Worm (Caenorhabditis elegans) whole organism, L4 larva: Measurements from ENCODE around the gene Y49F6A.5.

Experiments used
- D1046.2 ChIP-seq: fragments of 200-800 bp; sonication (Bioruptor generic); IDR thresholded peaks from 2 replicates; pipeline ENCODE4 v1.3.6; 2022; ENCODE audit warnings: missing genetic modification characterization, missing compliant biosample characterization
- R02D3.7 ChIP-seq: fragments of 150-350 bp; sonication (generic microtip); optimal IDR thresholded peaks from 3 replicates; lab custom pipeline; 2014; ENCODE audit warnings: missing biosample characterization, missing genetic modification characterization
- Y5F2A.4 ChIP-seq: fragments of 200-800 bp; sonication (Bioruptor generic); optimal IDR thresholded peaks from 2 replicates; lab custom pipeline; 2018; ENCODE audit warnings: mild to moderate bottlenecking, missing genetic modification characterization, missing compliant biosample characterization
- aly-2 ChIP-seq: sonication (generic microtip); optimal IDR thresholded peaks from 2 replicates; lab custom pipeline; 2018; ENCODE audit warnings: missing biosample characterization, missing genetic modification characterization
- attf-4 ChIP-seq: sonication (generic microtip); optimal IDR thresholded peaks from 3 replicates; lab custom pipeline; 2017; ENCODE audit warnings: missing biosample characterization, missing genetic modification characterization
- ceh-28 ChIP-seq: fragments of 150-350 bp; optimal IDR thresholded peaks from 2 replicates; lab custom pipeline; 2014; ENCODE audit warnings: missing biosample characterization, missing genetic modification reagents, missing genetic modification characterization
- ceh-62 ChIP-seq: sonication (generic microtip); optimal IDR thresholded peaks from 2 replicates; lab custom pipeline; 2017; ENCODE audit warnings: missing biosample characterization, missing genetic modification characterization
- ctbp-1 ChIP-seq: fragments of 200-800 bp; sonication (Bioruptor generic); IDR thresholded peaks from 2 replicates; pipeline ENCODE4 v1.3.6; 2022; ENCODE audit warnings: missing genetic modification reagents, missing genetic modification characterization, missing compliant biosample characterization
- duxl-1 ChIP-seq: sonication (generic microtip); optimal IDR thresholded peaks from 2 replicates; lab custom pipeline; 2016; ENCODE audit warnings: mild to moderate bottlenecking, missing genetic modification characterization, moderate library complexity, missing compliant biosample characterization; ENCODE audit not compliant: poor library complexity
- dve-1 ChIP-seq: sonication (generic microtip); optimal IDR thresholded peaks from 2 replicates; lab custom pipeline; 2017; ENCODE audit warnings: antibody characterized with exemption, mild to moderate bottlenecking, missing genetic modification characterization, missing compliant biosample characterization; ENCODE audit not compliant: insufficient read depth
- hlh-11 ChIP-seq: fragments of 200-800 bp; sonication (Bioruptor generic); optimal IDR thresholded peaks from 2 replicates; lab custom pipeline; 2018; ENCODE audit warnings: mild to moderate bottlenecking, missing genetic modification characterization, missing compliant biosample characterization
- hlh-30 ChIP-seq: sonication (generic microtip); optimal IDR thresholded peaks from 2 replicates; lab custom pipeline; 2017; ENCODE audit warnings: antibody characterized with exemption, mild to moderate bottlenecking, missing genetic modification characterization, missing compliant biosample characterization; ENCODE audit not compliant: insufficient read depth
- jun-1 ChIP-seq: fragments of 150-350 bp; optimal IDR thresholded peaks from 2 replicates; lab custom pipeline; 2014; ENCODE audit warnings: missing biosample characterization, missing genetic modification reagents, missing genetic modification characterization
- lin-13 ChIP-seq: fragments of 150-350 bp; optimal IDR thresholded peaks from 2 replicates; lab custom pipeline; 2014; ENCODE audit warnings: missing biosample characterization, missing genetic modification reagents, missing genetic modification characterization
- lin-29 ChIP-seq: fragments of 200-800 bp; sonication (Bioruptor generic); IDR thresholded peaks from 2 replicates; pipeline ENCODE4 v1.3.6; 2022; ENCODE audit warnings: missing genetic modification reagents, missing genetic modification characterization, missing compliant biosample characterization
- mep-1 ChIP-seq: fragments of 150-350 bp; sonication (generic microtip); optimal IDR thresholded peaks from 3 replicates; lab custom pipeline; 2014; ENCODE audit warnings: missing biosample characterization, missing genetic modification characterization
- mes-2 ChIP-seq: sonication (generic microtip); optimal IDR thresholded peaks from 2 replicates; lab custom pipeline; 2016; ENCODE audit warnings: missing genotype, mild to moderate bottlenecking, missing genetic modification characterization, missing compliant biosample characterization; ENCODE audit not compliant: poor library complexity, severe bottlenecking
- mxl-3 ChIP-seq: fragments of 200-800 bp; sonication (Bioruptor generic); optimal IDR thresholded peaks from 2 replicates; lab custom pipeline; 2018; ENCODE audit warnings: mild to moderate bottlenecking, missing genetic modification characterization, missing compliant biosample characterization
- nhr-10 ChIP-seq: fragments of 150-350 bp; optimal IDR thresholded peaks from 2 replicates; lab custom pipeline; 2014; ENCODE audit warnings: missing biosample characterization, missing genetic modification characterization
- nhr-102 ChIP-seq: sonication (generic microtip); optimal IDR thresholded peaks from 2 replicates; lab custom pipeline; 2016; ENCODE audit warnings: mild to moderate bottlenecking, missing genetic modification characterization, moderate library complexity, missing compliant biosample characterization
- nhr-25 ChIP-seq: sonication (generic microtip); optimal IDR thresholded peaks from 2 replicates; lab custom pipeline; 2017; ENCODE audit warnings: missing genetic modification characterization, mild to moderate bottlenecking, missing compliant biosample characterization, antibody characterized with exemption, moderate library complexity, borderline replicate concordance; ENCODE audit not compliant: insufficient read depth
- nhr-48 ChIP-seq: sonication (generic microtip); optimal IDR thresholded peaks from 2 replicates; lab custom pipeline; 2016; ENCODE audit warnings: mild to moderate bottlenecking, missing genetic modification characterization, missing compliant biosample characterization
- nhr-6 ChIP-seq: fragments of 150-350 bp; optimal IDR thresholded peaks from 2 replicates; lab custom pipeline; 2014; ENCODE audit warnings: missing biosample characterization, missing genetic modification characterization
- pha-4 ChIP-seq, 2 experiments: fragments of 150-350 bp in 1 of 2; fragments of 200-800 bp in 1 of 2; sonication (Bioruptor generic) in 1 of 2; IDR thresholded peaks in 1 of 2; optimal IDR thresholded peaks in 1 of 2; 2 replicates each; pipeline versions ENCODE4 v1.3.6 to Lab custom; 2014 to 2022; ENCODE audit warnings: missing genetic modification characterization in 2 of 2, missing genetic modification reagents in 2 of 2, missing biosample characterization in 1 of 2, missing compliant biosample characterization in 1 of 2
- php-3 ChIP-seq: fragments of 200-800 bp; sonication (Bioruptor generic); IDR thresholded peaks from 2 replicates; pipeline ENCODE4 v1.3.6; 2022; ENCODE audit warnings: missing genetic modification reagents, missing genetic modification characterization, missing compliant biosample characterization
- pqm-1 ChIP-seq: sonication (generic microtip); optimal IDR thresholded peaks from 2 replicates; lab custom pipeline; 2017; ENCODE audit warnings: missing biosample characterization, missing genetic modification characterization
- set-16 ChIP-seq: fragments of 200-800 bp; sonication (Bioruptor generic); IDR thresholded peaks from 2 replicates; pipeline ENCODE4 v1.3.6; 2022; ENCODE audit warnings: missing genetic modification reagents, missing genetic modification characterization, missing compliant biosample characterization
- snpc-4 ChIP-seq: fragments of 150-350 bp; optimal IDR thresholded peaks from 2 replicates; lab custom pipeline; 2014; ENCODE audit warnings: missing biosample characterization, missing genetic modification characterization
- unc-39 ChIP-seq: sonication (generic microtip); optimal IDR thresholded peaks from 2 replicates; lab custom pipeline; 2017; ENCODE audit warnings: missing biosample characterization, missing genetic modification characterization
- unc-62 ChIP-seq, 3 experiments: fragments of 150-350 bp in 1 of 3; sonication (generic microtip); optimal IDR thresholded peaks in 2 of 3; peaks in 1 of 3; 1 replicate in 1 of 3; 2 replicates in 2 of 3; lab custom pipeline; 2014 to 2017; ENCODE audit warnings: missing biosample characterization in 3 of 3, missing genetic modification characterization in 3 of 3, missing genetic modification reagents in 3 of 3, missing genotype in 1 of 3
- zag-1 ChIP-seq: fragments of 150-350 bp; optimal IDR thresholded peaks from 2 replicates; lab custom pipeline; 2014; ENCODE audit warnings: missing biosample characterization, missing genetic modification characterization
- ztf-11 ChIP-seq: fragments of 150-350 bp; optimal IDR thresholded peaks from 2 replicates; lab custom pipeline; 2014; ENCODE audit warnings: missing biosample characterization, missing genetic modification characterization

Y49F6A.5 gene

DNA sequence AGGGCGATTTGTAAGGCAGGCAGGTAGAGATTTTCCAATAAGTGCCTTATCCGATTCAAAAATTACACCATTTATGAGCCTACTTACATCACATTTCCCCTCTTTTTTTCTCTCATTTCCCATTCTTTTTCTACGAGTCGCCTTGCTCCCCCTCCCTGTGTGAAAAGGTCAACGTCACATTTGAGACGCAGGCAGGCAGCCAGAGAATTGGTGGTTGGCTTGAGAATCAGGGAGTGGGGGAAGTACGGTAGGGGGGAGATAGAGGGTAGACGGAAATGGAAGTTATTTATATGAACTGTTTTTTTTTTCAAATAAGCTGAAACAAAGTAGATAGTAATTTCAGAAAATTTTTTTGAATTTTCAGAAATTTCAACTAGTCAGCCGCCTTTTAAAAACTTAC lies 7.0 kb upstream of the Y49F6A.5 start:
- TF ChIP-seq unc-62 (GFP tag; optimal IDR thresholded peaks at IDR 0.05 in 1 of 2; lab: Kevin White, UChicago) (peak in 1 of 2 experiments; percentile 5), unc-62 (tag; optimal IDR thresholded peaks at IDR 0.05; lab: Kevin White, UChicago) (no peak), duxl-1 (peak; percentile 86), dve-1 (tag; lab: Kevin White, UChicago) (no peak), mes-2 (tag; lab: Kevin White, UChicago) (peak; percentile 1)
- TF ChIP-seq, all 104 proteins: peak for 3

DNA sequence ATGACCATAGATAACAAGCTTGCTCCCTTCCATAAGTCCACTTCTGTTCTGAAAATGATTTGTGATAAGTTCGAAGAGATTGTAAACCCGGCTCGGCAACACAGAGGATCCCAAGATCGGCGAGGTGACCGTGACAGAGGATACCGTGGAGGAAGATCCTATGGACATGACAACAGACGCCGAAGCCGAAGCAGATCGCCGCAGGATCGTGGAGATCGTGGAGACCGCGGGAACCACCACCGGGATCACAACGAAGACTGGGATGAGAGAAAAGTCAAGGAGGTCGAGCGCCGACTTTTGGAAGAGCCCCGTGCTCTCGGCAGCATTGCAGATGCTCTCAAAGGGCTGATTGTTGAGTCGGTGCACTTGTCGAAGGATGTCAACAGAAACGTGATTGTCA lies 5.1 kb downstream of the Y49F6A.5 start:
- TF ChIP-seq set-16 (peak; percentile 76), nhr-6 (tag; lab: Kevin White, UChicago) (no peak), duxl-1 (no peak)

DNA sequence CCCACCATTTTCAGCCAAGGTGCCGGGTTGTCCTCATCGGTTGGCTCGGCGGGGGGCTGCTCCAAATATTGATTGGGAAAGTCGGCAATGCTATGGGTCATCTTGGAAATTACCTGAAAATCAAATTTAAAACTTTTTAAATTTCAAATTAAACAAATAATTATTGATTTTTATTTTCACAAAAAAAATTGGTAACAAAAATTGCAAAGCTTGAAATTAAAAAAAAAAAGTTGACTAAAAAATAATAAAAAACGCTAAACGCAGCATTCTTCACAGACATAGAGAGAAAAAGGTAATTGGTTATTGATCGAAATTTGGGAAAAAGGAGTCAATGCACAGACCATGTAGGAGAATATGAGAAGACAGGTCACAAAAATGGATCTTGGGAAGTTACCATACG lies 10.9 kb downstream of the Y49F6A.5 start, which contains the start of gene Y49F6A.11:
Gene Y49F6A.11 (minus strand): TSS at position 101 of the 400 bp plus-strand sequence.
- TF ChIP-seq nhr-10 (tag; lab: Kevin White, UChicago) (no peak), hlh-11 (tag; lab: Kevin White, UChicago) (no peak), mep-1 (tag; lab: Kevin White, UChicago) (no peak), D1046.2 (no peak), aly-2 (tag; lab: Kevin White, UChicago) (no peak), lin-29 (GFP tag; lab: Robert Waterston, UW) (no peak)
- TF ChIP-seq, all 104 proteins: peak for 0

DNA sequence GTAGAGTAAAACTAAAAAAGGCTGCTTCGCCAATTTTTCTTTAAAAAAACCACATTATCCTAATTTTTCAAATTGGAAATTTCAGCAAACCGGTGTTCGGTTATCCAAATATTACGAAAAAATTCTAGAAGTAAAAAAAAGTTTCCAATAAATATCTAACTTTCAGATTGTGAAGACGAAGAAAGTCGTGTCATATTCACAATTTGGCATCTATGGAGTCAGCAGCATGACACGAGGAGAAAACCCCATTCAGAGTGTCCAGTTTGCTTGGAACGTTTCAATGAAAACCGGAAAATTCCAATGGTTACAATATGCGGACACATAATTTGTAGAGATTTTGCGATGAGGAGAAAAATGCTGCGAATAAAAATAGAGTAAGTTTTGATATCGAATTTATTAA lies 14.3 kb downstream of the Y49F6A.5 start, which contains the start of gene Y49F6A.12:
Gene Y49F6A.12 (plus strand): TSS at position 301 of the 400 bp plus-strand sequence.
- TF ChIP-seq D1046.2: no peak
- no peak for TF ChIP-seq pha-4 (GFP tag; IDR thresholded peaks at IDR 0.05; lab: Robert Waterston, UW)
- TF ChIP-seq pha-4 (tag; optimal IDR thresholded peaks at IDR 0.05; lab: Kevin White, UChicago): no peak
- no peak for TF ChIP-seq nhr-102 (tag; lab: Kevin White, UChicago)
- no peak for TF ChIP-seq lin-13 (GFP tag; lab: Kevin White, UChicago)
- no peak for TF ChIP-seq R02D3.7 (tag; lab: Kevin White, UChicago)
- no peak for TF ChIP-seq ztf-11
- TF ChIP-seq ctbp-1: no peak
- TF ChIP-seq hlh-30 (tag; lab: Kevin White, UChicago): no peak
- no peak for TF ChIP-seq nhr-48 (tag; lab: Kevin White, UChicago)

DNA sequence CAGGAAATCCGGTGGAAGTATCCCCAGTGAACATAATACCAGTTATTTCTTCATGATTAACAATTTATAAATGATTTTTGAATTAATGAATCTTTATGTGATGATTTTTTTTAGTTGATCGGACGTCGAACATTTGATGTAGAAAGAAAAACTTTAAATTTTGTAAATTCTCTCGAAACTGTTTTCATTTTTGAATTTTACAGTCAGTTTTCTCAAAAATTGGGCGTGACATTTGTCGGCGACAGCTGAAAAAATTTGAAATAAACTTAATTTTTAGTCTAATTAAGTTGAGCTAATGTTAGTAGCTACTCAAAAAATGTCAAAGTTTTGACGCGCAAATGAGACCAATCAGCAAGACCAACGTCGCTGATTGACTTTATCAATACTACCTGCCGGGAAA lies 26.3 kb downstream of the Y49F6A.5 start, which contains the start of gene srh-60:
Gene srh-60 (plus strand): TSS at position 301 of the 400 bp plus-strand sequence.
- TF ChIP-seq ceh-28 (no peak), php-3 (GFP tag; lab: Robert Waterston, UW) (no peak), unc-39 (no peak), zag-1 (no peak), pqm-1 (tag; lab: Kevin White, UChicago) (no peak), set-16 (no peak), nhr-25 (tag; lab: Kevin White, UChicago) (no peak), mxl-3 (GFP tag; lab: Kevin White, UChicago) (no peak), attf-4 (tag; lab: Kevin White, UChicago) (no peak), Y5F2A.4 (GFP tag; lab: Kevin White, UChicago) (no peak), snpc-4 (tag; lab: Kevin White, UChicago) (no peak), ceh-62 (tag; lab: Kevin White, UChicago) (no peak), jun-1 (no peak)
- TF ChIP-seq, all 104 proteins: peak for 0
